Worm (Caenorhabditis elegans) whole organism, young adult: Measurements from ENCODE around the gene F36F12.3.

Experiments used
- B0336.3 ChIP-seq: fragments of 200-800 bp; sonication (Bioruptor generic); IDR thresholded peaks from 2 replicates; pipeline ENCODE4 v1.3.6; 2022; ENCODE audit warnings: missing genetic modification characterization, missing compliant biosample characterization
- F10E7.11 ChIP-seq: sonication (generic microtip); optimal IDR thresholded peaks from 2 replicates; lab custom pipeline; 2017; ENCODE audit warnings: mild to moderate bottlenecking, missing genetic modification characterization, moderate library complexity, missing compliant biosample characterization
- F22D6.2 ChIP-seq: sonication (generic microtip); optimal IDR thresholded peaks from 2 replicates; lab custom pipeline; 2016; ENCODE audit warnings: mild to moderate bottlenecking, missing genetic modification characterization, missing compliant biosample characterization
- F49E8.2 ChIP-seq: sonication (generic microtip); optimal IDR thresholded peaks from 3 replicates; lab custom pipeline; 2017; ENCODE audit warnings: missing genetic modification characterization, mild to moderate bottlenecking, missing compliant biosample characterization, antibody characterized with exemption, moderate library complexity; ENCODE audit not compliant: insufficient read depth
- F52B5.7 ChIP-seq: sonication (generic microtip); optimal IDR thresholded peaks from 2 replicates; lab custom pipeline; 2016; ENCODE audit warnings: mild to moderate bottlenecking, missing genetic modification characterization, missing compliant biosample characterization
- F55B11.4 ChIP-seq: sonication (generic microtip); optimal IDR thresholded peaks from 2 replicates; lab custom pipeline; 2016; ENCODE audit warnings: missing compliant biosample characterization, missing genetic modification characterization, borderline replicate concordance; ENCODE audit not compliant: insufficient read depth
- Y56A3A.18 ChIP-seq: fragments of 200-800 bp; sonication (Bioruptor generic); IDR thresholded peaks from 2 replicates; pipeline ENCODE4 v1.3.6; 2022; ENCODE audit warnings: missing genetic modification reagents, missing genetic modification characterization, missing compliant biosample characterization
- ZK185.1 ChIP-seq: sonication (generic microtip); optimal IDR thresholded peaks from 2 replicates; lab custom pipeline; 2016; ENCODE audit warnings: mild to moderate bottlenecking, missing genetic modification characterization, missing compliant biosample characterization; ENCODE audit not compliant: poor library complexity, severe bottlenecking
- aptf-2 ChIP-seq: fragments of 200-800 bp; sonication (Bioruptor generic); conservative IDR thresholded peaks from 2 replicates; pipeline ENCODE4 v1.3.6; 2022; ENCODE audit warnings: missing genetic modification reagents, missing genetic modification characterization, missing compliant biosample characterization
- aptf-3 ChIP-seq: fragments of 200-800 bp; sonication (Bioruptor generic); IDR thresholded peaks from 2 replicates; pipeline ENCODE4 v1.3.6; 2022; ENCODE audit warnings: missing genetic modification characterization, missing compliant biosample characterization
- athp-1 ChIP-seq: sonication (generic microtip); optimal IDR thresholded peaks from 2 replicates; lab custom pipeline; 2017; ENCODE audit warnings: mild to moderate bottlenecking, missing genetic modification characterization, missing compliant biosample characterization
- attf-5 ChIP-seq: fragments of 200-800 bp; sonication (Bioruptor generic); optimal IDR thresholded peaks from 2 replicates; lab custom pipeline; 2018; ENCODE audit warnings: mild to moderate bottlenecking, missing genetic modification characterization, missing compliant biosample characterization
- attf-6 ChIP-seq: fragments of 200-800 bp; sonication (Bioruptor generic); IDR thresholded peaks from 2 replicates; pipeline ENCODE4 v1.3.6; 2022; ENCODE audit warnings: missing genetic modification reagents, missing genetic modification characterization, missing compliant biosample characterization
- bed-1 ChIP-seq: fragments of 200-800 bp; sonication (Bioruptor generic); IDR thresholded peaks from 2 replicates; pipeline ENCODE4 v1.3.6; 2022; ENCODE audit warnings: missing genetic modification reagents, missing genetic modification characterization, missing compliant biosample characterization
- cebp-1 ChIP-seq, 2 experiments: fragments of 200-800 bp in 1 of 2; sonication (Bioruptor generic) in 1 of 2; sonication (generic microtip) in 1 of 2; IDR thresholded peaks in 1 of 2; optimal IDR thresholded peaks in 1 of 2; 2 replicates each; pipeline versions ENCODE4 v1.3.6 to Lab custom; 2017 to 2022; ENCODE audit warnings: missing compliant biosample characterization in 2 of 2, missing genetic modification characterization in 2 of 2, mild to moderate bottlenecking in 1 of 2, missing genetic modification reagents in 1 of 2, moderate library complexity in 1 of 2
- cebp-2 ChIP-seq: fragments of 200-800 bp; sonication (Bioruptor generic); IDR thresholded peaks from 2 replicates; pipeline ENCODE4 v1.3.6; 2022; ENCODE audit warnings: missing genetic modification characterization, missing compliant biosample characterization
- ceh-40 ChIP-seq: fragments of 200-800 bp; sonication (Bioruptor generic); IDR thresholded peaks from 2 replicates; pipeline ENCODE4 v1.3.6; 2022; ENCODE audit warnings: missing genetic modification characterization, missing compliant biosample characterization
- ceh-58 ChIP-seq: fragments of 200-800 bp; sonication (Bioruptor generic); IDR thresholded peaks from 2 replicates; pipeline ENCODE4 v1.3.6; 2022; ENCODE audit warnings: missing genetic modification characterization, missing compliant biosample characterization
- chd-7 ChIP-seq: sonication (generic microtip); optimal IDR thresholded peaks from 2 replicates; lab custom pipeline; 2016; ENCODE audit warnings: mild to moderate bottlenecking, missing genetic modification characterization, moderate library complexity, missing compliant biosample characterization
- dox-1 ChIP-seq: fragments of 200-800 bp; sonication (Bioruptor generic); IDR thresholded peaks from 2 replicates; pipeline ENCODE4 v1.3.6; 2022; ENCODE audit warnings: missing genetic modification reagents, missing genetic modification characterization, missing compliant biosample characterization
- egrh-3 ChIP-seq: fragments of 200-800 bp; sonication (Bioruptor generic); IDR thresholded peaks from 2 replicates; pipeline ENCODE4 v1.3.6; 2022; ENCODE audit warnings: missing genetic modification reagents, missing genetic modification characterization, missing compliant biosample characterization
- him-1 ChIP-seq: sonication (generic microtip); optimal IDR thresholded peaks from 2 replicates; lab custom pipeline; 2016; ENCODE audit warnings: missing genotype, missing genetic modification reagents, missing genetic modification characterization, missing compliant biosample characterization
- hmg-1.2 ChIP-seq: fragments of 200-800 bp; sonication (Bioruptor generic); IDR thresholded peaks from 2 replicates; pipeline ENCODE4 v1.3.6; 2022; ENCODE audit warnings: missing genetic modification reagents, missing genetic modification characterization, missing compliant biosample characterization
- hmg-20 ChIP-seq: fragments of 200-800 bp; sonication (Bioruptor generic); IDR thresholded peaks from 2 replicates; pipeline ENCODE4 v1.3.6; 2022; ENCODE audit warnings: missing genetic modification reagents, missing genetic modification characterization, missing compliant biosample characterization
- lsy-27 ChIP-seq: sonication (generic microtip); optimal IDR thresholded peaks from 2 replicates; lab custom pipeline; 2017; ENCODE audit warnings: missing genetic modification characterization, mild to moderate bottlenecking, missing compliant biosample characterization, antibody characterized with exemption, missing genotype, borderline replicate concordance; ENCODE audit not compliant: insufficient read depth
- nfya-2 ChIP-seq: fragments of 200-800 bp; sonication (Bioruptor generic); IDR thresholded peaks from 2 replicates; pipeline ENCODE4 v1.3.6; 2022; ENCODE audit warnings: missing genetic modification reagents, missing genetic modification characterization, missing compliant biosample characterization
- nhr-179 ChIP-seq: sonication (generic microtip); optimal IDR thresholded peaks from 2 replicates; lab custom pipeline; 2016; ENCODE audit warnings: mild to moderate bottlenecking, missing genetic modification characterization, missing compliant biosample characterization
- nhr-90 ChIP-seq: sonication (generic microtip); optimal IDR thresholded peaks from 2 replicates; lab custom pipeline; 2016; ENCODE audit warnings: missing genotype, mild to moderate bottlenecking, missing genetic modification characterization, missing compliant biosample characterization
- rec-8 ChIP-seq, 2 experiments: sonication (generic microtip); optimal IDR thresholded peaks; 2 replicates each; lab custom pipeline; 2016; ENCODE audit warnings: mild to moderate bottlenecking in 2 of 2, missing genetic modification characterization in 2 of 2, missing genetic modification reagents in 2 of 2, missing genotype in 2 of 2, missing biosample characterization in 1 of 2, missing compliant biosample characterization in 1 of 2, moderate library complexity in 1 of 2
- sdz-38 ChIP-seq: sonication (generic microtip); optimal IDR thresholded peaks from 2 replicates; lab custom pipeline; 2016; ENCODE audit warnings: missing genotype, missing genetic modification characterization, missing compliant biosample characterization
- sea-2 ChIP-seq: fragments of 200-800 bp; sonication (Bioruptor generic); IDR thresholded peaks from 2 replicates; pipeline ENCODE4 v1.3.6; 2022; ENCODE audit warnings: missing genetic modification characterization, missing compliant biosample characterization
- xnd-1 ChIP-seq: sonication (generic microtip); optimal IDR thresholded peaks from 2 replicates; lab custom pipeline; 2016; ENCODE audit warnings: missing genotype, missing genetic modification reagents, missing genetic modification characterization, missing compliant biosample characterization
- zfh-2 ChIP-seq: fragments of 200-800 bp; sonication (Bioruptor generic); conservative IDR thresholded peaks from 2 replicates; pipeline ENCODE4 v1.3.6; 2022; ENCODE audit warnings: missing genetic modification reagents, missing genetic modification characterization, missing compliant biosample characterization
- zim-3 ChIP-seq: sonication (generic microtip); optimal IDR thresholded peaks from 2 replicates; lab custom pipeline; 2017; ENCODE audit warnings: mild to moderate bottlenecking, missing genetic modification characterization, moderate library complexity, missing compliant biosample characterization
- ztf-22 ChIP-seq: fragments of 200-800 bp; sonication (Bioruptor generic); optimal IDR thresholded peaks from 2 replicates; lab custom pipeline; 2018; ENCODE audit warnings: mild to moderate bottlenecking, missing genetic modification characterization, moderate library complexity, missing compliant biosample characterization
- ztf-3 ChIP-seq: fragments of 200-800 bp; sonication (Bioruptor generic); optimal IDR thresholded peaks from 2 replicates; lab custom pipeline; 2018; ENCODE audit warnings: mild to moderate bottlenecking, missing genetic modification characterization, missing compliant biosample characterization

F36F12.3 gene

ce11 chrV:2118574-2118973 is 33.0 kb downstream of the F36F12.3 start, which contains the start of gene bgnt-1.2:
bgnt-1.2 (minus strand) TSS chrV:2118674.
- no peak for TF ChIP-seq cebp-1 (GFP tag; IDR thresholded peaks at IDR 0.05; lab: Robert Waterston, UW)
- TF ChIP-seq cebp-1 (tag; optimal IDR thresholded peaks at IDR 0.05; lab: Kevin White, UChicago) = no peak
- no peak for TF ChIP-seq him-1 (tag; lab: Kevin White, UChicago)
- no peak for TF ChIP-seq dox-1 (GFP tag; lab: Robert Waterston, UW)
- no peak for TF ChIP-seq F22D6.2 (tag; lab: Kevin White, UChicago)
- TF ChIP-seq nfya-2 = no peak
- TF ChIP-seq xnd-1 (tag; lab: Kevin White, UChicago) = no peak
- no peak for TF ChIP-seq ZK185.1
- TF ChIP-seq ceh-58 (GFP tag; lab: Robert Waterston, UW) = no peak
- no peak for TF ChIP-seq B0336.3 (GFP tag; lab: Robert Waterston, UW)
- no peak for TF ChIP-seq zfh-2
- no peak for TF ChIP-seq zim-3 (tag; lab: Kevin White, UChicago)
- TF ChIP-seq aptf-3 = no peak
- TF ChIP-seq, all 124 proteins: peak for 0

DNA sequence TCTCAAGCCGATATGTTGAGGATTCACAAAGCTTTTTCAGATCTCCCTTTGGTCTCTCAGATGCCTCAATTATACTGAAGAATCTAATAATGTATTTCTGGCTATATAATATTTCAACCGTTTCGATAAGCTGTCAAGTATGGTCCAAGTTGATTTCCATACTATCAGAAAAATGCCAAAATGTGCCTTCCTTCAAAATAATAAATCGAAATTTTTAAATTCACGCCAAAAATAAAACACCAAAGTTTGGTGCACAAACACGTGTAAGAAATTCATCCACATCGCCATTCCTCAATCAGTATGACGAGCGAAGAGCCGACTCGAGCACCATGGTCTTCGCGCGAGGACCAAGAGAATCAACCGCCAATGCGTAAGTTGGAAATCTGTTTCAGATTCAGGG is 33.9 kb downstream of the F36F12.3 start, which contains the start of gene F22F7.11:
F22F7.11 (plus strand) TSS at position 301 of the 400 bp plus-strand sequence.
- no peak for TF ChIP-seq cebp-2 (GFP tag; lab: Robert Waterston, UW)
- TF ChIP-seq sdz-38 = no peak
- TF ChIP-seq ztf-22 (GFP tag; lab: Kevin White, UChicago) = no peak
- no peak for TF ChIP-seq aptf-2 (GFP tag; lab: Robert Waterston, UW)
- no peak for TF ChIP-seq F52B5.7 (tag; lab: Kevin White, UChicago)
- no peak for TF ChIP-seq cebp-1 (GFP tag; IDR thresholded peaks at IDR 0.05; lab: Robert Waterston, UW)
- no peak for TF ChIP-seq cebp-1 (tag; optimal IDR thresholded peaks at IDR 0.05; lab: Kevin White, UChicago)
- no peak for TF ChIP-seq lsy-27 (tag; lab: Kevin White, UChicago)
- no peak for TF ChIP-seq ceh-40
- TF ChIP-seq chd-7 (tag; lab: Kevin White, UChicago) = no peak
- TF ChIP-seq hmg-1.2 (GFP tag; lab: Robert Waterston, UW) = no peak
- TF ChIP-seq hmg-20 = no peak
- TF ChIP-seq attf-5 (GFP tag; lab: Kevin White, UChicago) = no peak
- TF ChIP-seq F49E8.2 (tag; lab: Kevin White, UChicago) = no peak
- TF ChIP-seq bed-1 (GFP tag; lab: Robert Waterston, UW) = no peak
- TF ChIP-seq attf-6 (GFP tag; lab: Robert Waterston, UW) = no peak
- no peak for TF ChIP-seq athp-1
- TF ChIP-seq ztf-3 (GFP tag; lab: Kevin White, UChicago) = no peak
- no peak for TF ChIP-seq nhr-179 (tag; lab: Kevin White, UChicago)
- no peak for TF ChIP-seq sea-2 (GFP tag; lab: Robert Waterston, UW)
- TF ChIP-seq, all 124 proteins: peak for 0

DNA sequence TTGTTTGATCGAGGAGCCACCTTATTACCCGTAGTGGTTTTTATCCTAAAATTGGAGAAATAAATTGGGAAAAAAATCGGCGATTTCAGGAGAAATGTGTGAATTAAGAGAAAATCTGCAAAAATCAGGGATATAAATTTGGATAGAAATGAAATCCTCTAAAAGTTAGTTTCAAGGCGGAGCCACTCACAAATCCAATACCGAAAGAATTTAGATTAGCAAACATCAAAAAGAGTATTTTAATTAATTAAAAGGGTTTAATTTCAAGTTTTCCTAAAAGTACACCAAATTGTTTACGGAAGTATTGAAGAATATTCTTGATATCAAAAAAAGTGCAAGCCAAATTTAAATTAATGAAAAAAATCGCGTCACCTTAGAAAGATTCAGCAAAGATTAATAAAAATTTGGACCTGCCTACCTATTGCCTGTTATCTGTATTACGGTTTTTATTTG is 36.3 kb downstream of the F36F12.3 start, which contains the start of gene F22F7.8:
F22F7.8 (minus strand) TSS at position 51 of the 453 bp plus-strand sequence.
- no peak for TF ChIP-seq F55B11.4 (tag; lab: Kevin White, UChicago)
- no peak for TF ChIP-seq Y56A3A.18 (GFP tag; lab: Robert Waterston, UW)
- TF ChIP-seq F10E7.11 = no peak
- no peak for TF ChIP-seq nhr-90 (tag; lab: Kevin White, UChicago)
- no peak for TF ChIP-seq rec-8 (tag; optimal IDR thresholded peaks at IDR 0.05; lab: Kevin White, UChicago)
- no peak for TF ChIP-seq egrh-3 (GFP tag; lab: Robert Waterston, UW)
